Worm (Caenorhabditis elegans) whole organism, L3 larva: ENCODE data around the gene F55G11.7.
A peak's percentile ranks its signal among the peaks of the same experiment; 100 is the strongest.

Source experiments
- R02D3.7 ChIP-seq: fragments of 150-350 bp; optimal IDR thresholded peaks from 2 replicates; lab custom pipeline; 2014; ENCODE audit warnings: missing biosample characterization, missing genetic modification characterization
- aly-2 ChIP-seq: fragments of 150-350 bp; optimal IDR thresholded peaks from 2 replicates; lab custom pipeline; 2014; ENCODE audit warnings: missing biosample characterization, missing genetic modification characterization
- ceh-16 ChIP-seq: sonication (generic microtip); optimal IDR thresholded peaks from 2 replicates; lab custom pipeline; 2017; ENCODE audit warnings: missing biosample characterization, missing genetic modification characterization
- ceh-28 ChIP-seq: fragments of 150-350 bp; optimal IDR thresholded peaks from 2 replicates; lab custom pipeline; 2014; ENCODE audit warnings: missing biosample characterization, missing genetic modification reagents, missing genetic modification characterization
- ceh-82 ChIP-seq: fragments of 150-350 bp; optimal IDR thresholded peaks from 2 replicates; lab custom pipeline; 2014; ENCODE audit warnings: missing biosample characterization, missing genetic modification characterization
- daf-12 ChIP-seq: fragments of 150-350 bp; optimal IDR thresholded peaks from 2 replicates; lab custom pipeline; 2014; ENCODE audit warnings: missing biosample characterization, missing genetic modification reagents, missing genetic modification characterization
- egl-27 ChIP-seq: sonication (generic microtip); optimal IDR thresholded peaks from 4 replicates; lab custom pipeline; 2017; ENCODE audit warnings: missing biosample characterization, missing genetic modification reagents, missing genetic modification characterization
- elt-1 ChIP-seq: fragments of 150-350 bp; optimal IDR thresholded peaks from 2 replicates; lab custom pipeline; 2014; ENCODE audit warnings: missing biosample characterization, missing genetic modification characterization
- elt-2 ChIP-seq: sonication (generic microtip); optimal IDR thresholded peaks from 2 replicates; lab custom pipeline; 2016; ENCODE audit warnings: missing genetic modification reagents, mild to moderate bottlenecking, missing genetic modification characterization, missing compliant biosample characterization
- elt-3 ChIP-seq, 3 experiments: fragments of 150-350 bp in 1 of 3; sonication (generic microtip) in 2 of 3; optimal IDR thresholded peaks; 2 replicates in 2 of 3; 4 replicates in 1 of 3; lab custom pipeline; 2014 to 2017; ENCODE audit warnings: missing biosample characterization in 3 of 3, missing genetic modification characterization in 3 of 3
- eor-1 ChIP-seq, 2 experiments: fragments of 150-350 bp; optimal IDR thresholded peaks; 2 replicates each; lab custom pipeline; 2014 to 2018; ENCODE audit warnings: missing biosample characterization in 2 of 2, missing genetic modification characterization in 2 of 2
- fkh-10 ChIP-seq: sonication (generic microtip); optimal IDR thresholded peaks from 2 replicates; lab custom pipeline; 2017; ENCODE audit warnings: missing biosample characterization, missing genetic modification reagents, missing genetic modification characterization
- hmg-11 ChIP-seq: sonication (generic microtip); optimal IDR thresholded peaks from 2 replicates; lab custom pipeline; 2016; ENCODE audit warnings: missing genetic modification characterization, missing compliant biosample characterization
- jun-1 ChIP-seq: fragments of 150-350 bp; optimal IDR thresholded peaks from 2 replicates; lab custom pipeline; 2014; ENCODE audit warnings: missing biosample characterization, missing genetic modification reagents, missing genetic modification characterization
- lin-15B ChIP-seq: fragments of 150-350 bp; optimal IDR thresholded peaks from 2 replicates; lab custom pipeline; 2014; ENCODE audit warnings: missing biosample characterization, missing genetic modification characterization
- lin-39 ChIP-seq: fragments of 150-350 bp; optimal IDR thresholded peaks from 2 replicates; lab custom pipeline; 2018; ENCODE audit warnings: missing biosample characterization, missing genetic modification reagents, missing genetic modification characterization
- mdl-1 ChIP-seq: fragments of 150-350 bp; optimal IDR thresholded peaks from 2 replicates; lab custom pipeline; 2014; ENCODE audit warnings: missing biosample characterization, missing genetic modification characterization
- nhr-12 ChIP-seq: fragments of 150-350 bp; optimal IDR thresholded peaks from 2 replicates; lab custom pipeline; 2014; ENCODE audit warnings: missing biosample characterization, missing genetic modification characterization
- nhr-237 ChIP-seq: fragments of 150-350 bp; optimal IDR thresholded peaks from 2 replicates; lab custom pipeline; 2014; ENCODE audit warnings: missing biosample characterization, missing genetic modification characterization
- nhr-25 ChIP-seq: sonication (generic microtip); optimal IDR thresholded peaks from 2 replicates; lab custom pipeline; 2017; ENCODE audit warnings: missing biosample characterization, missing genetic modification characterization
- nhr-67 ChIP-seq: fragments of 150-350 bp; optimal IDR thresholded peaks from 2 replicates; lab custom pipeline; 2014; ENCODE audit warnings: missing biosample characterization, missing genetic modification characterization
- nhr-76 ChIP-seq: fragments of 150-350 bp; sonication (generic microtip); optimal IDR thresholded peaks from 5 replicates; lab custom pipeline; 2014; ENCODE audit warnings: missing biosample characterization, missing genetic modification characterization
- pqm-1 ChIP-seq: fragments of 150-350 bp; optimal IDR thresholded peaks from 2 replicates; lab custom pipeline; 2017; ENCODE audit warnings: missing biosample characterization, missing genetic modification characterization, inconsistent platforms
- skn-1 ChIP-seq: fragments of 150-350 bp; optimal IDR thresholded peaks from 2 replicates; lab custom pipeline; 2014; ENCODE audit warnings: missing biosample characterization, missing genetic modification characterization
- snpc-4 ChIP-seq: fragments of 150-350 bp; optimal IDR thresholded peaks from 2 replicates; lab custom pipeline; 2014; ENCODE audit warnings: missing biosample characterization, missing genetic modification characterization
- unc-62 ChIP-seq: fragments of 150-350 bp; sonication (generic microtip); optimal IDR thresholded peaks from 4 replicates; lab custom pipeline; 2014; ENCODE audit warnings: missing biosample characterization, missing genetic modification reagents, missing genetic modification characterization
- zag-1 ChIP-seq: fragments of 150-350 bp; optimal IDR thresholded peaks from 2 replicates; lab custom pipeline; 2014; ENCODE audit warnings: missing biosample characterization, missing genetic modification characterization
- ztf-11 ChIP-seq: fragments of 150-350 bp; optimal IDR thresholded peaks from 2 replicates; lab custom pipeline; 2014; ENCODE audit warnings: missing biosample characterization, missing genetic modification characterization

Gene F55G11.7

DNA sequence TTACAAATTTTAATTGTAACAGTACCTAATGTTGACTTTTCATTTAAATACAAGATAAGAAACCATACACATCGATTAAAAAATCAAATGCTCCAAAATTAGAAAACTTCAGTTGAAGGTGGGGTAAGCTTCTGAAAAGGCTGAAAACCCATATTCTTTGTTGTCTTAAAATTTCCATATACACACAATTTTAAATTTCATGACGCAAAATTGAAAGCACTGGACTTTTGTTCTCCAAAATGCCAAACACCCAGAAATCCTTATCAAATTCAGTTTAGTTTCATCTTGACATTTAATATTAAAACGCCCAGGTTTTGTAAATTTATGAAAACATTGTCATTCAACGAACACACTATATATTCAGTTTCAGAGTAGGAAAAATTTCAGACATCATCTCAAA lies at the start of gene F55G11.7:
F55G11.7 (plus strand) TSS at position 301 of the 400 bp plus-strand sequence.
- no peak for TF ChIP-seq egl-27 (tag; lab: Kevin White, UChicago)
- no peak for TF ChIP-seq aly-2 (tag; lab: Kevin White, UChicago)
- no peak for TF ChIP-seq nhr-12 (tag; lab: Kevin White, UChicago)
- TF ChIP-seq lin-15B (tag; lab: Kevin White, UChicago), result no peak
- TF ChIP-seq mdl-1, result no peak
- TF ChIP-seq elt-3 (tag; optimal IDR thresholded peaks at IDR 0.05; lab: Kevin White, UChicago), result no peak
- TF ChIP-seq nhr-67 (tag; lab: Kevin White, UChicago), result no peak
- TF ChIP-seq lin-39 (tag; lab: Kevin White, UChicago), result no peak
- no peak for TF ChIP-seq fkh-10 (GFP tag; lab: Kevin White, UChicago)

DNA sequence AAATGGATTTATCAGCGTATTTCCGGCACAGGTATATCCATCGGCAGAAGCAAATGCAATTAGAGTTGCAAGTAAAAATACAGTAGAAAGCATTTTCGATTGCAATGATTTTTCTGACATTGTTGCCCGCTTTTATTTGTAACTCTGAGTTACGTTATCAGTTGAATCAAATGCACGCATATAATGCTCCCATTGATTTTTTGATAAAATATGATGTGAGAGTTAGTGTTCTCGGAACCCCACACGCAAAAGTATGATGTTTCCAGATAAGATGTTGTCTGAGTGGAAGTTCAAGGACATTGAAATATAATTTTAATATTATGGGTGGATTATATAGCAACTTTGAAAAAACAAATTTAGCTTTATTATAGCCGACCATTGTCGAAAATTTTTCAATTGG lies 48.2 kb upstream of the F55G11.7 start, which contains the start of gene K08D8.5:
K08D8.5 (minus strand) TSS at position 140 of the 400 bp plus-strand sequence.
- TF ChIP-seq aly-2 (tag; lab: Kevin White, UChicago), result no peak
- no peak for TF ChIP-seq ceh-16 (tag; lab: Kevin White, UChicago)
- peak; percentile 51 for TF ChIP-seq pqm-1 (tag; lab: Kevin White, UChicago)
- TF ChIP-seq elt-2 (tag; lab: Kevin White, UChicago), result peak; percentile 72
- TF ChIP-seq ceh-28 (tag; lab: Kevin White, UChicago), result no peak
- no peak for TF ChIP-seq mdl-1
- no peak for TF ChIP-seq egl-27 (tag; lab: Kevin White, UChicago)
- TF ChIP-seq zag-1, result no peak
- TF ChIP-seq ztf-11 (tag; lab: Kevin White, UChicago), result no peak

ce11 chrIV:12914532-12915019 lies 45.7 kb upstream of the F55G11.7 start, which contains the start of gene irg-6:
TSS of gene irg-6 (minus strand) at chrIV:12914969.
- TF ChIP-seq nhr-67 (tag; lab: Kevin White, UChicago), result no peak
- TF ChIP-seq unc-62 (GFP tag; lab: Kevin White, UChicago), result no peak
- no peak for TF ChIP-seq ceh-16 (tag; lab: Kevin White, UChicago)
- TF ChIP-seq R02D3.7 (tag; lab: Kevin White, UChicago), result no peak
- TF ChIP-seq nhr-76, result no peak
- TF ChIP-seq, all 47 proteins: peak for 0

DNA sequence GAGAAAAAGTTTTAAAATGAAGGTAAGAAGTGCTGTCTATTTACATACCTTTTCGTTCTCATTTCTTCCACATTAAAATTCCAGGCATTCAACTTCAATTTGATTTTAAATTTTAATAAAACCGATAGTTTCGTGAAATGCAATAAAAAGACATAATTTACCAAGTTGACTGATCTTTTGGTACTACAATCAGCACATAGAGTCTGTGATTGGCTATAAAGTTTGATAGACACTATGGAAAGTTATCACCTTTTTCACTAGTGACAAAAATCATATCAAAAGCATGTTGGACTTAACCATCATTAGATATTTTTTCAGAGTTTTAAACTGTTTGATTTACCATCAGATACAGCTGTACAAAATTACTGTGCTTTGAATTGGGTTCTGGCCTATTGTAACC lies 44.8 kb upstream of the F55G11.7 start, which contains the start of gene srz-15:
srz-15 (plus strand) TSS at position 301 of the 400 bp plus-strand sequence.
- TF ChIP-seq ceh-82 (tag; lab: Kevin White, UChicago) (no peak), egl-27 (tag; lab: Kevin White, UChicago) (no peak), jun-1 (no peak), elt-2 (tag; lab: Kevin White, UChicago) (no peak), mdl-1 (no peak), ceh-16 (tag; lab: Kevin White, UChicago) (no peak), eor-1 (tag; optimal IDR thresholded peaks at IDR 0.05; lab: Kevin White, UChicago) (no peak), nhr-12 (tag; lab: Kevin White, UChicago) (no peak), pqm-1 (tag; lab: Kevin White, UChicago) (no peak), R02D3.7 (tag; lab: Kevin White, UChicago) (no peak)

DNA sequence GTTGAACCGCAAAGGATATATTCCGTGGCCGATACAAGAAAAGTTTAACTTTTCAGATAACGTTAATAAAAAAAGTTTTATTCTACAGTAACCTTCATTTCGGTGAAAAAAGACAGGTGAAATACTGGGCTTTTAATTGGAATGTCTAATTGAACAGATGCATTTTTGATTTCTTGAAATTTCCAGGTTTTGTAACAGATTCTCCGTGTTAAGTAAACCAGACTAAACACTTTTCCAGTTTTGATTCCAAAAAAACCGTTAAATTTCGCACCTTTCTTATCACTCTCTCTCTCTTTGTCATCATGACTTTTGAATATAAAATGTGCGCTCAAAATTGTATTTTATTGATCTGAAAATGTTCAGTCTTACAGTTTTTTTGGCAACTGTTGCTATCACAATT lies 42.0 kb upstream of the F55G11.7 start, which contains the start of gene C32H11.3:
C32H11.3 (plus strand) TSS at position 301 of the 400 bp plus-strand sequence.
- TF ChIP-seq hmg-11 (tag; lab: Kevin White, UChicago), result no peak
- TF ChIP-seq ceh-28 (tag; lab: Kevin White, UChicago), result no peak
- no peak for TF ChIP-seq elt-2 (tag; lab: Kevin White, UChicago)
- no peak for TF ChIP-seq elt-1 (tag; lab: Kevin White, UChicago)
- TF ChIP-seq daf-12 (tag; lab: Kevin White, UChicago), result no peak

- TF ChIP-seq pqm-1 (tag; lab: Kevin White, UChicago) (peak; percentile 52), lin-39 (tag; lab: Kevin White, UChicago) (no peak), nhr-237 (no peak), nhr-25 (no peak), ceh-16 (tag; lab: Kevin White, UChicago) (no peak), skn-1 (tag; lab: Kevin White, UChicago) (peak; percentile 33)
Measured at ce11 chrIV:12920553-12920952, 39.7 kb upstream of the F55G11.7 start.

DNA sequence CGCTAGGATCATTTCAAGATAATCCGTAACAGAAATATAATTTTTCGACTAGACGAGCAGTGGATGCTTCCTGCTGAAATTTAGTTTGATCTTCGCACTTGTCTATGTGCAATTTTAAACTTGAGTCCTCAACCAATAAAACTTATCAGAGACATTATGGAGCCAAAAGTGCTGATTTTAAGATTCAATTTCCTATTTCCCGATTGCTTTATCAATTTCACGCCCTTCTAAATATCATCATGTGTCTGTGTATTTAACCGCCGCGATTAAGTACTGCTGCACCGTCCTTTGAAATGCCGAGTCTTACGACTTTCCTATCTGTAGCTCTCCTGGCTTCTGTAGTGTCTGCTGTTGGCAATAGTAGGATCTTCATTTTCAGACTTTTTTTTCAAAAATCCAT lies 39.2 kb upstream of the F55G11.7 start, which contains the start of gene C32H11.4:
C32H11.4 (plus strand) TSS at position 238 of the 400 bp plus-strand sequence.
- peak; percentile 69 for TF ChIP-seq pqm-1 (tag; lab: Kevin White, UChicago)
- TF ChIP-seq elt-2 (tag; lab: Kevin White, UChicago), result peak; percentile 85
- no peak for TF ChIP-seq snpc-4
